Fruit fly (Drosophila melanogaster) whole organism, prepupa: ENCODE results near the gene CG32712.

Experiments
- CG16779 ChIP-seq: fragments of 200-800 bp; sonication (Bioruptor generic); optimal IDR thresholded peaks from 3 replicates; lab custom pipeline; 2017; ENCODE audit warnings: missing biosample characterization, mild to moderate bottlenecking, missing genetic modification characterization
- esn ChIP-seq: fragments of 200-800 bp; sonication (Bioruptor generic); optimal IDR thresholded peaks from 2 replicates; lab custom pipeline; 2016; ENCODE audit warnings: missing biosample characterization, mild to moderate bottlenecking, missing genetic modification characterization, moderate library complexity

dm6 chrX:8442161-8442560, 8.6 kb upstream of the CG32712 start, which contains the start of gene CG12123:
- TF ChIP-seq esn (GFP tag; lab: Kevin White, UChicago) (no peak), CG16779 (tag; lab: Kevin White, UChicago) (no peak)
